Fruit fly (Drosophila melanogaster): ENCODE measurements around the gene mtrm.

Gene mtrm

dm6 chr3L:8459615-8460004, 46.8 kb downstream of the mtrm start (continued):
- TF ChIP-seq NC2α (GFP tag; optimal IDR thresholded peaks at IDR 0.05): no peak
- peak; percentile 65 for TF ChIP-seq CG13894 (tag; optimal IDR thresholded peaks at IDR 0.05)
- TF ChIP-seq dm (GFP tag; optimal IDR thresholded peaks at IDR 0.05): no peak
- TF ChIP-seq kah (GFP tag; optimal IDR thresholded peaks at IDR 0.05): peak; percentile 23
- TF ChIP-seq stwl (tag; optimal IDR thresholded peaks at IDR 0.05): no peak
- no peak for TF ChIP-seq CG12236 (GFP tag; optimal IDR thresholded peaks at IDR 0.05)
- TF ChIP-seq ab (GFP tag; optimal IDR thresholded peaks at IDR 0.05): no peak
- no peak for TF ChIP-seq tgo (GFP tag; IDR thresholded peaks at IDR 0.05)
- TF ChIP-seq stc (GFP tag; IDR thresholded peaks at IDR 0.05): no peak
- no peak for TF ChIP-seq CG12942 (GFP tag; optimal IDR thresholded peaks at IDR 0.05)
- TF ChIP-seq ken (GFP tag; IDR thresholded peaks at IDR 0.05): peak; percentile 36; the same call in 1 of the 3 replicates
- TF ChIP-seq CG9727 (GFP tag; optimal IDR thresholded peaks at IDR 0.05): no peak
- TF ChIP-seq btn (GFP tag; optimal IDR thresholded peaks at IDR 0.05): no peak
- TF ChIP-seq CG1603 (tag; optimal IDR thresholded peaks at IDR 0.05): no peak
- TF ChIP-seq CG15601 (tag; optimal IDR thresholded peaks at IDR 0.05): no peak
- TF ChIP-seq CG17328 (GFP tag; IDR thresholded peaks at IDR 0.05): no peak
- TF ChIP-seq croc (GFP tag; conservative IDR thresholded peaks at IDR 0.05): no peak
- TF ChIP-seq YL-1 (GFP tag; optimal IDR thresholded peaks at IDR 0.05): no peak
- TF ChIP-seq sd (tag; optimal IDR thresholded peaks at IDR 0.05): peak; percentile 24
- no peak for TF ChIP-seq CG9215 (GFP tag; IDR thresholded peaks at IDR 0.05)
- no peak for TF ChIP-seq Ptx1 (GFP tag; IDR thresholded peaks at IDR 0.05)
- no peak for TF ChIP-seq Sin3A (optimal IDR thresholded peaks at IDR 0.05)
- no peak for TF ChIP-seq CG10431 (GFP tag; optimal IDR thresholded peaks at IDR 0.05)
- no peak for TF ChIP-seq CG1832 (GFP tag; optimal IDR thresholded peaks at IDR 0.05)
- no peak for TF ChIP-seq CG7745 (tag; optimal IDR thresholded peaks at IDR 0.05)
- TF ChIP-seq Mrtf (GFP tag; IDR thresholded peaks at IDR 0.05): no peak
- TF ChIP-seq ato (GFP tag; IDR thresholded peaks at IDR 0.05; ENCODE audit: partially characterized antibody): 0 out of 2 replicates have a peak, but pooled peaks have one; percentile 27
- TF ChIP-seq az2 (GFP tag; optimal IDR thresholded peaks at IDR 0.05): no peak
- no peak for TF ChIP-seq onecut (GFP tag; IDR thresholded peaks at IDR 0.05)
- no peak for TF ChIP-seq Aef1 (GFP tag; IDR thresholded peaks at IDR 0.05)
- TF ChIP-seq CG7271 (tag; optimal IDR thresholded peaks at IDR 0.05): no peak
- TF ChIP-seq CG1647 (GFP tag; optimal IDR thresholded peaks at IDR 0.05): no peak
- TF ChIP-seq CG9932 (GFP tag; IDR thresholded peaks at IDR 0.05): no peak
- TF ChIP-seq Scr (GFP tag; IDR thresholded peaks at IDR 0.05; ENCODE audit: partially characterized antibody): no peak
- TF ChIP-seq CG5245 (GFP tag; optimal IDR thresholded peaks at IDR 0.05): no peak
- TF ChIP-seq lov (optimal IDR thresholded peaks at IDR 0.05): no peak
- TF ChIP-seq lov (GFP tag; IDR thresholded peaks at IDR 0.05): no peak
- no peak for TF ChIP-seq Nf-YB (GFP tag; optimal IDR thresholded peaks at IDR 0.05)
- TF ChIP-seq Sry-β (GFP tag; optimal IDR thresholded peaks at IDR 0.05): no peak
- peak; percentile 53 for TF ChIP-seq CG10543 (GFP tag; optimal IDR thresholded peaks at IDR 0.05)
- no peak for TF ChIP-seq ssp (GFP tag; IDR thresholded peaks at IDR 0.05)
- no peak for TF ChIP-seq lilli (GFP tag; optimal IDR thresholded peaks at IDR 0.05)
- no peak for TF ChIP-seq CG31224 (GFP tag; IDR thresholded peaks at IDR 0.05)
- TF ChIP-seq CG33213 (GFP tag; optimal IDR thresholded peaks at IDR 0.05): no peak
- no peak for TF ChIP-seq CG18262 (tag; optimal IDR thresholded peaks at IDR 0.05)
- TF ChIP-seq CG30431 (GFP tag; optimal IDR thresholded peaks at IDR 0.05): no peak
- TF ChIP-seq Vsx1 (GFP tag; optimal IDR thresholded peaks at IDR 0.05): no peak
- no peak for TF ChIP-seq trh (GFP tag; optimal IDR thresholded peaks at IDR 0.05)
- no peak for TF ChIP-seq CG10959 (GFP tag; IDR thresholded peaks at IDR 0.05)
- TF ChIP-seq gcm2 (GFP tag; optimal IDR thresholded peaks at IDR 0.05): no peak
- TF ChIP-seq Sox100B (GFP tag; optimal IDR thresholded peaks at IDR 0.05): no peak
- TF ChIP-seq nom (GFP tag; optimal IDR thresholded peaks at IDR 0.05): no peak
- TF ChIP-seq CG13287 (GFP tag; IDR thresholded peaks at IDR 0.05; ENCODE audit: partially characterized antibody): peak; percentile 23; the same call in 1 of the 2 replicates
